Worm (Caenorhabditis elegans) whole organism, midembryonic: ENCODE results near the gene nhr-155.

Experiments used
- T22C8.4 ChIP-seq: fragments of 200-800 bp; sonication (Bioruptor generic); IDR thresholded peaks from 2 replicates; pipeline ENCODE4 v1.3.6; 2022; ENCODE audit warnings: missing genetic modification characterization, missing compliant biosample characterization
- cog-1 ChIP-seq: sonication (generic microtip); optimal IDR thresholded peaks from 2 replicates; lab custom pipeline; 2016; ENCODE audit warnings: missing genetic modification characterization, missing compliant biosample characterization
- flt-1 ChIP-seq: fragments of 200-800 bp; sonication (Bioruptor generic); IDR thresholded peaks from 2 replicates; pipeline ENCODE4 v1.3.6; 2022; ENCODE audit warnings: missing genetic modification characterization, missing compliant biosample characterization
- klf-2 ChIP-seq: fragments of 200-800 bp; sonication (Bioruptor generic); conservative IDR thresholded peaks from 2 replicates; pipeline ENCODE4 v1.3.6; 2022; ENCODE audit warnings: missing genetic modification reagents, missing genetic modification characterization, missing compliant biosample characterization
- med-1 ChIP-seq: sonication (generic microtip); optimal IDR thresholded peaks from 2 replicates; lab custom pipeline; 2017; ENCODE audit warnings: missing genetic modification characterization, mild to moderate bottlenecking, missing compliant biosample characterization, antibody characterized with exemption, missing genetic modification reagents; ENCODE audit not compliant: insufficient read depth
- ref-1 ChIP-seq: fragments of 200-800 bp; sonication (Bioruptor generic); conservative IDR thresholded peaks from 2 replicates; pipeline ENCODE4 v1.3.6; 2022; ENCODE audit warnings: missing genetic modification reagents, missing genetic modification characterization, missing compliant biosample characterization
- tab-1 ChIP-seq: fragments of 200-800 bp; sonication (Bioruptor generic); IDR thresholded peaks from 2 replicates; pipeline ENCODE4 v1.3.6; 2022; ENCODE audit warnings: missing genetic modification characterization, missing compliant biosample characterization
- ztf-23 ChIP-seq: fragments of 200-800 bp; sonication (Bioruptor generic); IDR thresholded peaks from 2 replicates; pipeline ENCODE4 v1.3.6; 2022; ENCODE audit warnings: missing genetic modification reagents, missing genetic modification characterization, missing compliant biosample characterization
- ztf-29 ChIP-seq: fragments of 200-800 bp; sonication (Bioruptor generic); IDR thresholded peaks from 2 replicates; pipeline ENCODE4 v1.3.6; 2022; ENCODE audit warnings: missing genetic modification reagents, missing genetic modification characterization, missing compliant biosample characterization

- TF ChIP-seq klf-2 (GFP tag; lab: Robert Waterston, UW) (no peak), med-1 (no peak), cog-1 (tag; lab: Kevin White, UChicago) (no peak), flt-1 (no peak), ztf-23 (GFP tag; lab: Robert Waterston, UW) (no peak), tab-1 (GFP tag; lab: Robert Waterston, UW) (no peak), ztf-29 (GFP tag; lab: Robert Waterston, UW) (no peak), T22C8.4 (GFP tag; lab: Robert Waterston, UW) (no peak), ref-1 (GFP tag; lab: Robert Waterston, UW) (no peak)
Observed at ce11 chrV:576070-576469, 36.8 kb downstream of the nhr-155 start, which contains the start of gene K06H6.5.
